Worm (Caenorhabditis elegans) whole organism, young adult: Measurements from ENCODE around the gene gmap-1.

ENCODE experiments used
- B0035.1 ChIP-seq: sonication (generic microtip); optimal IDR thresholded peaks from 2 replicates; lab custom pipeline; 2016; ENCODE audit warnings: missing genetic modification characterization, mild to moderate bottlenecking, missing compliant biosample characterization, missing genotype, missing genetic modification reagents
- C17E4.6 ChIP-seq: fragments of 200-800 bp; sonication (Bioruptor generic); IDR thresholded peaks from 2 replicates; pipeline ENCODE4 v1.3.6; 2022; ENCODE audit warnings: missing genetic modification reagents, missing genetic modification characterization, missing compliant biosample characterization
- F22D6.2 ChIP-seq: sonication (generic microtip); optimal IDR thresholded peaks from 2 replicates; lab custom pipeline; 2016; ENCODE audit warnings: mild to moderate bottlenecking, missing genetic modification characterization, missing compliant biosample characterization
- F23B12.7 ChIP-seq: sonication (generic microtip); optimal IDR thresholded peaks from 2 replicates; lab custom pipeline; 2017; ENCODE audit warnings: missing genetic modification characterization, mild to moderate bottlenecking, missing compliant biosample characterization, antibody characterized with exemption, moderate library complexity; ENCODE audit not compliant: insufficient read depth
- F57A8.1 ChIP-seq: fragments of 200-800 bp; sonication (Bioruptor generic); optimal IDR thresholded peaks from 2 replicates; lab custom pipeline; 2018; ENCODE audit warnings: mild to moderate bottlenecking, missing genetic modification characterization, moderate library complexity, missing compliant biosample characterization
- F57C9.4 ChIP-seq: sonication (generic microtip); optimal IDR thresholded peaks from 2 replicates; lab custom pipeline; 2017; ENCODE audit warnings: mild to moderate bottlenecking, missing genetic modification characterization, missing compliant biosample characterization
- Y53F4B.3 ChIP-seq: fragments of 200-800 bp; sonication (Bioruptor generic); IDR thresholded peaks from 2 replicates; pipeline ENCODE4 v1.3.6; 2022; ENCODE audit warnings: missing genetic modification reagents, missing genetic modification characterization, missing compliant biosample characterization
- Y56A3A.18 ChIP-seq: fragments of 200-800 bp; sonication (Bioruptor generic); IDR thresholded peaks from 2 replicates; pipeline ENCODE4 v1.3.6; 2022; ENCODE audit warnings: missing genetic modification reagents, missing genetic modification characterization, missing compliant biosample characterization
- Y67H2A.10 ChIP-seq: fragments of 200-800 bp; sonication (Bioruptor generic); conservative IDR thresholded peaks from 2 replicates; pipeline ENCODE4 v1.3.6; 2022; ENCODE audit warnings: missing genetic modification reagents, missing genetic modification characterization, missing compliant biosample characterization
- akir-1 ChIP-seq: fragments of 200-800 bp; sonication (Bioruptor generic); optimal IDR thresholded peaks from 2 replicates; lab custom pipeline; 2018; ENCODE audit warnings: mild to moderate bottlenecking, missing genetic modification characterization, moderate library complexity, missing compliant biosample characterization
- ama-1 ChIP-seq, 3 experiments: fragments of 150-350 bp in 1 of 3; sonication (generic microtip) in 2 of 3; optimal IDR thresholded peaks; 2 replicates each; lab custom pipeline; 2014 to 2018; ENCODE audit warnings: missing biosample characterization in 2 of 3, missing genetic modification characterization in 2 of 3, missing genetic modification reagents in 2 of 3
- attf-3 ChIP-seq: fragments of 200-800 bp; sonication (Bioruptor generic); conservative IDR thresholded peaks from 2 replicates; pipeline ENCODE4 v1.3.6; 2022; ENCODE audit warnings: missing genetic modification reagents, missing genetic modification characterization, missing compliant biosample characterization
- bed-1 ChIP-seq: fragments of 200-800 bp; sonication (Bioruptor generic); IDR thresholded peaks from 2 replicates; pipeline ENCODE4 v1.3.6; 2022; ENCODE audit warnings: missing genetic modification reagents, missing genetic modification characterization, missing compliant biosample characterization
- ceh-100 ChIP-seq: fragments of 200-800 bp; sonication (Bioruptor generic); IDR thresholded peaks from 2 replicates; pipeline ENCODE4 v1.3.6; 2022; ENCODE audit warnings: missing genetic modification reagents, missing genetic modification characterization, missing compliant biosample characterization
- ceh-27 ChIP-seq: fragments of 200-800 bp; sonication (Bioruptor generic); optimal IDR thresholded peaks from 2 replicates; lab custom pipeline; 2018; ENCODE audit warnings: mild to moderate bottlenecking, missing genetic modification characterization, moderate library complexity, missing compliant biosample characterization
- ceh-58 ChIP-seq: fragments of 200-800 bp; sonication (Bioruptor generic); IDR thresholded peaks from 2 replicates; pipeline ENCODE4 v1.3.6; 2022; ENCODE audit warnings: missing genetic modification characterization, missing compliant biosample characterization
- ceh-79 ChIP-seq: sonication (generic microtip); optimal IDR thresholded peaks from 2 replicates; lab custom pipeline; 2017; ENCODE audit warnings: mild to moderate bottlenecking, missing genetic modification characterization, missing compliant biosample characterization
- chd-7 ChIP-seq: sonication (generic microtip); optimal IDR thresholded peaks from 2 replicates; lab custom pipeline; 2016; ENCODE audit warnings: mild to moderate bottlenecking, missing genetic modification characterization, moderate library complexity, missing compliant biosample characterization
- die-1 ChIP-seq: sonication (generic microtip); optimal IDR thresholded peaks from 2 replicates; lab custom pipeline; 2016; ENCODE audit warnings: missing genotype, mild to moderate bottlenecking, missing genetic modification characterization, missing compliant biosample characterization
- dox-1 ChIP-seq: fragments of 200-800 bp; sonication (Bioruptor generic); IDR thresholded peaks from 2 replicates; pipeline ENCODE4 v1.3.6; 2022; ENCODE audit warnings: missing genetic modification reagents, missing genetic modification characterization, missing compliant biosample characterization
- egl-18 ChIP-seq: fragments of 200-800 bp; sonication (Bioruptor generic); IDR thresholded peaks from 2 replicates; pipeline ENCODE4 v1.3.6; 2022; ENCODE audit warnings: missing genetic modification reagents, missing genetic modification characterization, missing compliant biosample characterization
- egrh-3 ChIP-seq: fragments of 200-800 bp; sonication (Bioruptor generic); IDR thresholded peaks from 2 replicates; pipeline ENCODE4 v1.3.6; 2022; ENCODE audit warnings: missing genetic modification reagents, missing genetic modification characterization, missing compliant biosample characterization
- hmg-20 ChIP-seq: fragments of 200-800 bp; sonication (Bioruptor generic); IDR thresholded peaks from 2 replicates; pipeline ENCODE4 v1.3.6; 2022; ENCODE audit warnings: missing genetic modification reagents, missing genetic modification characterization, missing compliant biosample characterization
- hrde-1 ChIP-seq: sonication (generic microtip); optimal IDR thresholded peaks from 2 replicates; lab custom pipeline; 2016; ENCODE audit warnings: missing genetic modification characterization, mild to moderate bottlenecking, missing compliant biosample characterization, moderate library complexity, missing genotype, missing genetic modification reagents, borderline replicate concordance
- hsf-1 ChIP-seq: fragments of 200-800 bp; sonication (Bioruptor generic); IDR thresholded peaks from 2 replicates; pipeline ENCODE4 v1.3.6; 2022; ENCODE audit warnings: missing genetic modification reagents, missing genetic modification characterization, missing compliant biosample characterization
- let-526 ChIP-seq: fragments of 200-800 bp; sonication (Bioruptor generic); IDR thresholded peaks from 2 replicates; pipeline ENCODE4 v1.3.6; 2022; ENCODE audit warnings: missing genetic modification reagents, missing genetic modification characterization, missing compliant biosample characterization
- lin-35 ChIP-seq, 3 experiments: fragments of 150-350 bp in 2 of 3; sonication (generic microtip) in 1 of 3; optimal IDR thresholded peaks; 2 replicates each; lab custom pipeline; 2014 to 2018; ENCODE audit warnings: missing biosample characterization in 3 of 3, missing genetic modification characterization in 3 of 3, missing genetic modification reagents in 3 of 3
- lin-40 ChIP-seq: sonication (generic microtip); optimal IDR thresholded peaks from 2 replicates; lab custom pipeline; 2016; ENCODE audit warnings: missing genetic modification characterization, mild to moderate bottlenecking, missing compliant biosample characterization, missing genotype, missing genetic modification reagents
- lsy-27 ChIP-seq: sonication (generic microtip); optimal IDR thresholded peaks from 2 replicates; lab custom pipeline; 2017; ENCODE audit warnings: missing genetic modification characterization, mild to moderate bottlenecking, missing compliant biosample characterization, antibody characterized with exemption, missing genotype, borderline replicate concordance; ENCODE audit not compliant: insufficient read depth
- madf-6 ChIP-seq: fragments of 200-800 bp; sonication (Bioruptor generic); IDR thresholded peaks from 2 replicates; pipeline ENCODE4 v1.3.6; 2022; ENCODE audit warnings: missing genetic modification reagents, missing genetic modification characterization, missing compliant biosample characterization
- madf-8 ChIP-seq: fragments of 200-800 bp; sonication (Bioruptor generic); conservative IDR thresholded peaks from 2 replicates; pipeline ENCODE4 v1.3.6; 2022; ENCODE audit warnings: missing genetic modification reagents, missing genetic modification characterization, missing compliant biosample characterization
- mel-28 ChIP-seq: sonication (generic microtip); optimal IDR thresholded peaks from 2 replicates; lab custom pipeline; 2016; ENCODE audit warnings: borderline replicate concordance, mild to moderate bottlenecking, missing genetic modification characterization, missing compliant biosample characterization
- nfya-1 ChIP-seq: sonication (generic microtip); optimal IDR thresholded peaks from 2 replicates; lab custom pipeline; 2017; ENCODE audit warnings: antibody characterized with exemption, missing compliant biosample characterization, missing genetic modification characterization, borderline replicate concordance; ENCODE audit not compliant: insufficient read depth
- nhr-27 ChIP-seq: fragments of 200-800 bp; sonication (Bioruptor generic); optimal IDR thresholded peaks from 2 replicates; lab custom pipeline; 2018; ENCODE audit warnings: mild to moderate bottlenecking, missing genetic modification characterization, moderate library complexity, missing compliant biosample characterization
- pha-4 ChIP-seq: fragments of 150-350 bp; sonication (generic microtip); optimal IDR thresholded peaks from 2 replicates; lab custom pipeline; 2014; ENCODE audit warnings: missing biosample characterization, missing genetic modification reagents, missing genetic modification characterization
- repo-1 ChIP-seq: sonication (generic microtip); optimal IDR thresholded peaks from 2 replicates; lab custom pipeline; 2017; ENCODE audit warnings: mild to moderate bottlenecking, missing genetic modification characterization, missing compliant biosample characterization
- sea-2 ChIP-seq: fragments of 200-800 bp; sonication (Bioruptor generic); IDR thresholded peaks from 2 replicates; pipeline ENCODE4 v1.3.6; 2022; ENCODE audit warnings: missing genetic modification characterization, missing compliant biosample characterization
- snpc-1.1 ChIP-seq: sonication (generic microtip); optimal IDR thresholded peaks from 2 replicates; lab custom pipeline; 2017; ENCODE audit warnings: missing genetic modification characterization, mild to moderate bottlenecking, missing compliant biosample characterization, antibody characterized with exemption, moderate library complexity, missing genotype, missing genetic modification reagents; ENCODE audit not compliant: insufficient read depth
- snpc-4 ChIP-seq, 5 experiments: fragments of 150-350 bp in 1 of 5; sonication (generic microtip) in 4 of 5; optimal IDR thresholded peaks; 2 replicates each; lab custom pipeline; 2014 to 2018; ENCODE audit warnings: missing genetic modification characterization in 5 of 5, missing biosample characterization in 3 of 5, antibody characterized with exemption in 2 of 5, mild to moderate bottlenecking in 2 of 5, missing compliant biosample characterization in 2 of 5, missing genotype in 2 of 5, moderate library complexity in 2 of 5, missing genetic modification reagents in 1 of 5
- somi-1 ChIP-seq: fragments of 200-800 bp; sonication (Bioruptor generic); optimal IDR thresholded peaks from 2 replicates; lab custom pipeline; 2018; ENCODE audit warnings: mild to moderate bottlenecking, missing genetic modification characterization, missing compliant biosample characterization
- tlf-1 ChIP-seq: fragments of 200-800 bp; sonication (Bioruptor generic); optimal IDR thresholded peaks from 2 replicates; lab custom pipeline; 2018; ENCODE audit warnings: mild to moderate bottlenecking, missing genetic modification characterization, missing compliant biosample characterization
- xnd-1 ChIP-seq: sonication (generic microtip); optimal IDR thresholded peaks from 2 replicates; lab custom pipeline; 2016; ENCODE audit warnings: missing genotype, missing genetic modification reagents, missing genetic modification characterization, missing compliant biosample characterization
- zim-3 ChIP-seq: sonication (generic microtip); optimal IDR thresholded peaks from 2 replicates; lab custom pipeline; 2017; ENCODE audit warnings: mild to moderate bottlenecking, missing genetic modification characterization, moderate library complexity, missing compliant biosample characterization
- ztf-25 ChIP-seq: fragments of 200-800 bp; sonication (Bioruptor generic); IDR thresholded peaks from 2 replicates; pipeline ENCODE4 v1.3.6; 2022; ENCODE audit warnings: missing genetic modification reagents, missing genetic modification characterization, missing compliant biosample characterization
- ztf-3 ChIP-seq: fragments of 200-800 bp; sonication (Bioruptor generic); optimal IDR thresholded peaks from 2 replicates; lab custom pipeline; 2018; ENCODE audit warnings: mild to moderate bottlenecking, missing genetic modification characterization, missing compliant biosample characterization
- ztf-6 ChIP-seq: fragments of 200-800 bp; sonication (Bioruptor generic); IDR thresholded peaks from 2 replicates; pipeline ENCODE4 v1.3.6; 2022; ENCODE audit warnings: missing genetic modification reagents, missing genetic modification characterization, missing compliant biosample characterization

The gmap-1 gene

DNA sequence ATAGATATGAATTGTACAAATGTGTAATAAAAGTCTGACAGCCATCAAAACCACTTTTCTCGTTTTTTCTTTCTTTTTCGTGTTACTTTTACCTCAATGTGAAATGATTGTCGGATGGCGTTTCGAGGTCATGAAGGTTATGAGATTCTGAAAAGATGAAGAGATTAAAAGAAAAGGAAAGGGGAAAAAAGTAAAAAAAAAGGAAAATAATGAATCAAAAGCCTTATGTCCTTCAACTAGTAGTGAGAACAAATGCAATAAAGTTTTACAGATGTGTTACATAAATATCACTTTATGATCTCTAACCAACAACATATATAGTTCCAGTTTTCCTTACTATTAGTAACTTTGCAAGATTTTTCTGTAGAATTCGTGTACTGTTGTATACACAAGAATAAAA, 6.0 kb upstream of the gmap-1 start, which contains the start of gene gmap-3:
TSS of gene gmap-3 (minus strand) at position 148 of the 400 bp plus-strand sequence.
- no peak for TF ChIP-seq madf-8 (GFP tag; lab: Robert Waterston, UW)
- TF ChIP-seq lsy-27 (tag; lab: Kevin White, UChicago) = no peak
- TF ChIP-seq egl-18 = no peak
- TF ChIP-seq B0035.1 = no peak
- no peak for TF ChIP-seq tlf-1
- TF ChIP-seq F23B12.7 = no peak
- no peak for TF ChIP-seq chd-7 (tag; lab: Kevin White, UChicago)
- TF ChIP-seq F22D6.2 (tag; lab: Kevin White, UChicago) = no peak
- no peak for TF ChIP-seq F57C9.4 (tag; lab: Kevin White, UChicago)
- TF ChIP-seq ama-1 (optimal IDR thresholded peaks at IDR 0.05; lab: Kevin White, UChicago) = no peak
- no peak for TF ChIP-seq ama-1 (GFP tag; optimal IDR thresholded peaks at IDR 0.05; lab: Kevin White, UChicago)
- TF ChIP-seq akir-1 (GFP tag; lab: Kevin White, UChicago) = no peak
- no peak for TF ChIP-seq ztf-25 (GFP tag; lab: Robert Waterston, UW)
- TF ChIP-seq nfya-1 (tag; lab: Kevin White, UChicago) = no peak
- TF ChIP-seq repo-1 (tag; lab: Kevin White, UChicago) = no peak
- TF ChIP-seq ceh-27 (GFP tag; lab: Kevin White, UChicago) = no peak
- TF ChIP-seq ztf-6 (GFP tag; lab: Robert Waterston, UW) = no peak
- no peak for TF ChIP-seq mel-28 (tag; lab: Kevin White, UChicago)
- no peak for TF ChIP-seq attf-3 (GFP tag; lab: Robert Waterston, UW)

DNA sequence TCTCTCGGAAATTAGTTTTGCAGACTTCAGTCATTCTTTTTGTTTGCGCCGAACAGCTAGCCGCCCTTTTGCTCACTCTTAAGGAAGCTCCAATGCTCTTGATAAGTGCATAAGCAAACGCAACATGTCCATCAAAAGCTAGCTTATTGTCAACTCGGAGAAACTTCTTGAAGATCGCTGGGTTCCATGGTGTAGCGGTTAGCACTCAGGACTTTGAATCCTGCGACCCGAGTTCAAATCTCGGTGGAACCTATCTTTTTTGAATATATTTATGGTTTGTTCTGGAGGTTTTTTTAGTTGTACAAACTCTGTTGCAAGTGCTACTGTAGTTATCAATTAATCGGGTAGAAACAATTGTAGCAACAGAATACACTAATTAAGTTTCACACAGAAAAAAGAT, 2.7 kb upstream of the gmap-1 start:
- TF ChIP-seq Y53F4B.3 (GFP tag; lab: Robert Waterston, UW) = no peak
- TF ChIP-seq lsy-27 (tag; lab: Kevin White, UChicago) = no peak
- no peak for TF ChIP-seq ceh-58 (GFP tag; lab: Robert Waterston, UW)
- no peak for TF ChIP-seq Y56A3A.18 (GFP tag; lab: Robert Waterston, UW)
- no peak for TF ChIP-seq Y67H2A.10 (GFP tag; lab: Robert Waterston, UW)
- TF ChIP-seq zim-3 (tag; lab: Kevin White, UChicago) = no peak
- TF ChIP-seq somi-1 (GFP tag; lab: Kevin White, UChicago) = no peak
- no peak for TF ChIP-seq hmg-20 (GFP tag; lab: Robert Waterston, UW)
- TF ChIP-seq die-1 (tag; lab: Kevin White, UChicago) = peak; percentile 58
- TF ChIP-seq chd-7 (tag; lab: Kevin White, UChicago) = peak; percentile 34
- TF ChIP-seq snpc-4 (GFP tag; optimal IDR thresholded peaks at IDR 0.05; lab: Kevin White, UChicago) = no peak
- peak in 1 of 4 experiments; percentile 22 for TF ChIP-seq snpc-4 (tag; optimal IDR thresholded peaks at IDR 0.05; lab: Kevin White, UChicago)
- no peak for TF ChIP-seq F57C9.4 (tag; lab: Kevin White, UChicago)
- TF ChIP-seq hrde-1 (tag; lab: Kevin White, UChicago) = no peak
- TF ChIP-seq ztf-3 (GFP tag; lab: Kevin White, UChicago) = no peak
- TF ChIP-seq ceh-100 (GFP tag; lab: Robert Waterston, UW) = no peak
- no peak for TF ChIP-seq lin-40 (tag; lab: Kevin White, UChicago)
- no peak for TF ChIP-seq pha-4 (tag; lab: Kevin White, UChicago)
- TF ChIP-seq madf-6 (GFP tag; lab: Robert Waterston, UW) = peak; percentile 17; the same call in 1 of the 2 replicates
- TF ChIP-seq ceh-79 (tag; lab: Kevin White, UChicago) = no peak
- TF ChIP-seq lin-35 (GFP tag; optimal IDR thresholded peaks at IDR 0.05; lab: Kevin White, UChicago) = no peak
- no peak for TF ChIP-seq egrh-3 (GFP tag; lab: Robert Waterston, UW)
- TF ChIP-seq sea-2 (GFP tag; lab: Robert Waterston, UW) = no peak
- TF ChIP-seq nhr-27 (tag; lab: Kevin White, UChicago) = no peak
- TF ChIP-seq xnd-1 (tag; lab: Kevin White, UChicago) = no peak
- no peak for TF ChIP-seq dox-1 (GFP tag; lab: Robert Waterston, UW)
- TF ChIP-seq F57A8.1 (GFP tag; lab: Kevin White, UChicago) = no peak
- TF ChIP-seq C17E4.6 (GFP tag; lab: Robert Waterston, UW) = no peak
- TF ChIP-seq bed-1 = no peak
- TF ChIP-seq hsf-1 = no peak
- no peak for TF ChIP-seq let-526
- no peak for TF ChIP-seq snpc-1.1 (tag; lab: Kevin White, UChicago)
